Fruit fly (Drosophila melanogaster): Measurements from ENCODE around the gene CG12708.

The CG12708 gene

DNA sequence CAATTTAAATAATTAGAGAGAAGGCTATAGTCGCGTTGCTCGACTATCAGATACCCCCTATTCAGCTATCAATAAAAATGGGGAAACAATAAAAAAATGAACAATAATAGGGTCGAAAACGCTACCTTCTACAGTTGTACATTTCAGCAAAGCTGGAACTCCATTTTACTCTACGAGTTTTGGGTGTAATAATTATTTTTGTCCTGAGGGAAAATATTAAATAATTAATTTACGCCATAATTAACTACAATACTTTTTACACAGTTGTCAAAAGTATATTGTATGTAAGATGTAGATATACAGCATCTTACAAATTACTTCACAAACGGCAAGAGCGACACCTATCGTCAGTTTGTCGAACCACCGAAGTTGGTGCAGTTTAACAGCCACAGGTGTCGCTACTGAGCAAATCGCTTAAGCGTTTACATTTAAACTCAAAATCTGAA lies 21.9 kb upstream of the CG12708 start (continued):
- peak in 1 of 2 experiments; percentile 48 for TF ChIP-seq chif (GFP tag; optimal IDR thresholded peaks at IDR 0.05)
- peak; percentile 92 for TF ChIP-seq Med (GFP tag)
- peak; percentile 19 for TF ChIP-seq gsb-n (tag; optimal IDR thresholded peaks at IDR 0.05)
- TF ChIP-seq al (GFP tag; IDR thresholded peaks at IDR 0.05): no peak
- TF ChIP-seq pzg (GFP tag; optimal IDR thresholded peaks at IDR 0.05): no peak
- no peak for TF ChIP-seq Hr51 (GFP tag; optimal IDR thresholded peaks at IDR 0.05)
- no peak for TF ChIP-seq CG1529 (GFP tag; optimal IDR thresholded peaks at IDR 0.05)
- TF ChIP-seq jing (GFP tag; optimal IDR thresholded peaks at IDR 0.05): no peak
- TF ChIP-seq CG30403 (GFP tag; optimal IDR thresholded peaks at IDR 0.05): peak; percentile 51
- TF ChIP-seq sob (GFP tag; IDR thresholded peaks at IDR 0.05): no peak
- TF ChIP-seq Ets97D (GFP tag; optimal IDR thresholded peaks at IDR 0.05): no peak
- no peak for TF ChIP-seq slp2 (GFP tag; optimal IDR thresholded peaks at IDR 0.05)
- 0 out of 2 replicates have a peak, but pooled peaks have one; percentile 27 for TF ChIP-seq CG8765 (GFP tag; IDR thresholded peaks at IDR 0.05)
- TF ChIP-seq Oaz (GFP tag; IDR thresholded peaks at IDR 0.05): no peak
- TF ChIP-seq CG2199 (GFP tag; IDR thresholded peaks at IDR 0.05): peak; percentile 91
- no peak for TF ChIP-seq CG10431 (GFP tag; optimal IDR thresholded peaks at IDR 0.05)
- peak; percentile 53 for TF ChIP-seq pita (GFP tag; optimal IDR thresholded peaks at IDR 0.05)
- no peak for TF ChIP-seq cas (GFP tag; IDR thresholded peaks at IDR 0.05)
- TF ChIP-seq unc-4 (GFP tag; IDR thresholded peaks at IDR 0.05; ENCODE audit: partially characterized antibody): no peak
- no peak for TF ChIP-seq CG1832 (GFP tag; optimal IDR thresholded peaks at IDR 0.05)
- peak; percentile 55 for TF ChIP-seq Ptx1 (GFP tag; IDR thresholded peaks at IDR 0.05)
- TF ChIP-seq E2f2 (GFP tag; IDR thresholded peaks at IDR 0.05): peak; percentile 37; the same call in 1 of the 2 replicates
- TF ChIP-seq Spps (tag; optimal IDR thresholded peaks at IDR 0.05): no peak
- TF ChIP-seq lola (GFP tag; optimal IDR thresholded peaks at IDR 0.05): no peak
- TF ChIP-seq Trl (optimal IDR thresholded peaks at IDR 0.05): no peak
- TF ChIP-seq Trl (GFP tag; optimal IDR thresholded peaks at IDR 0.05): peak; percentile 29
- TF ChIP-seq knrl (GFP tag; IDR thresholded peaks at IDR 0.05; ENCODE audit: partially characterized antibody): peak; percentile 68
- peak; percentile 43 for TF ChIP-seq Chrac-16 (GFP tag; optimal IDR thresholded peaks at IDR 0.05)
- no peak for TF ChIP-seq CG13894 (tag; optimal IDR thresholded peaks at IDR 0.05)
- TF ChIP-seq CrebB (tag; optimal IDR thresholded peaks at IDR 0.05): no peak
- no peak for TF ChIP-seq toy (GFP tag; IDR thresholded peaks at IDR 0.05)
- TF ChIP-seq zfh1 (GFP tag; IDR thresholded peaks at IDR 0.05): 0 out of 3 replicates have a peak, but pooled peaks have one; percentile 35
- no peak for TF ChIP-seq salm (tag; optimal IDR thresholded peaks at IDR 0.05)
- TF ChIP-seq PHDP (tag; optimal IDR thresholded peaks at IDR 0.05): no peak
- no peak for TF ChIP-seq ttk (GFP tag; IDR thresholded peaks at IDR 0.05)
- peak; percentile 60 for TF ChIP-seq Lhr (GFP tag; optimal IDR thresholded peaks at IDR 0.05)
- TF ChIP-seq Eip74EF (GFP tag; optimal IDR thresholded peaks at IDR 0.05): no peak
- no peak for TF ChIP-seq oc (tag; optimal IDR thresholded peaks at IDR 0.05)
- TF ChIP-seq CG12104 (GFP tag; optimal IDR thresholded peaks at IDR 0.05): no peak
- TF ChIP-seq CG31441 (GFP tag; IDR thresholded peaks at IDR 0.05): no peak
- no peak for TF ChIP-seq BEAF-32 (GFP tag; optimal IDR thresholded peaks at IDR 0.05)
- no peak for TF ChIP-seq Lpt (GFP tag; optimal IDR thresholded peaks at IDR 0.05)
- TF ChIP-seq CG16863 (GFP tag; optimal IDR thresholded peaks at IDR 0.05): peak; percentile 29
- 0 out of 2 replicates have a peak, but pooled peaks have one; percentile 6 for TF ChIP-seq CG7372 (GFP tag; IDR thresholded peaks at IDR 0.05)
- TF ChIP-seq CG8359 (GFP tag; optimal IDR thresholded peaks at IDR 0.05; ENCODE audit: borderline replicate concordance): no peak
- peak; percentile 17 for TF ChIP-seq CG10979 (tag; optimal IDR thresholded peaks at IDR 0.05)
- TF ChIP-seq grn (GFP tag; optimal IDR thresholded peaks at IDR 0.05): no peak
- no peak for TF ChIP-seq lilli (GFP tag; optimal IDR thresholded peaks at IDR 0.05)
- TF ChIP-seq Doc3 (GFP tag; IDR thresholded peaks at IDR 0.05; ENCODE audit: partially characterized antibody): no peak
- TF ChIP-seq CoRest (tag; optimal IDR thresholded peaks at IDR 0.05): peak; percentile 44
- TF ChIP-seq CG8281 (tag; optimal IDR thresholded peaks at IDR 0.05): no peak
